Worm (Caenorhabditis elegans) whole organism, young adult: ENCODE data around the gene nspd-9.

ENCODE experiments used
- B0035.1 ChIP-seq: sonication (generic microtip); optimal IDR thresholded peaks from 2 replicates; lab custom pipeline; 2016; ENCODE audit warnings: missing genetic modification characterization, mild to moderate bottlenecking, missing compliant biosample characterization, missing genotype, missing genetic modification reagents
- C06A6.2 ChIP-seq: fragments of 200-800 bp; sonication (Bioruptor generic); conservative IDR thresholded peaks from 2 replicates; pipeline ENCODE4 v1.3.6; 2022; ENCODE audit warnings: missing genetic modification characterization, missing compliant biosample characterization
- F55B11.4 ChIP-seq: sonication (generic microtip); optimal IDR thresholded peaks from 2 replicates; lab custom pipeline; 2016; ENCODE audit warnings: missing compliant biosample characterization, missing genetic modification characterization, borderline replicate concordance; ENCODE audit not compliant: insufficient read depth
- F57A8.1 ChIP-seq: fragments of 200-800 bp; sonication (Bioruptor generic); optimal IDR thresholded peaks from 2 replicates; lab custom pipeline; 2018; ENCODE audit warnings: mild to moderate bottlenecking, missing genetic modification characterization, moderate library complexity, missing compliant biosample characterization
- K11D2.4 ChIP-seq: fragments of 200-800 bp; sonication (Bioruptor generic); IDR thresholded peaks from 2 replicates; pipeline ENCODE4 v1.3.6; 2022; ENCODE audit warnings: missing genetic modification reagents, missing genetic modification characterization, missing compliant biosample characterization
- Y53G8AR.9 ChIP-seq: fragments of 200-800 bp; sonication (Bioruptor generic); conservative IDR thresholded peaks from 2 replicates; pipeline ENCODE4 v1.3.6; 2022; ENCODE audit warnings: missing genetic modification reagents, missing genetic modification characterization, missing compliant biosample characterization
- Y67H2A.10 ChIP-seq: fragments of 200-800 bp; sonication (Bioruptor generic); conservative IDR thresholded peaks from 2 replicates; pipeline ENCODE4 v1.3.6; 2022; ENCODE audit warnings: missing genetic modification reagents, missing genetic modification characterization, missing compliant biosample characterization
- ZK185.1 ChIP-seq: sonication (generic microtip); optimal IDR thresholded peaks from 2 replicates; lab custom pipeline; 2016; ENCODE audit warnings: mild to moderate bottlenecking, missing genetic modification characterization, missing compliant biosample characterization; ENCODE audit not compliant: poor library complexity, severe bottlenecking
- ama-1 ChIP-seq, 3 experiments: fragments of 150-350 bp in 1 of 3; sonication (generic microtip) in 2 of 3; optimal IDR thresholded peaks; 2 replicates each; lab custom pipeline; 2014 to 2018; ENCODE audit warnings: missing biosample characterization in 2 of 3, missing genetic modification characterization in 2 of 3, missing genetic modification reagents in 2 of 3
- aptf-2 ChIP-seq: fragments of 200-800 bp; sonication (Bioruptor generic); conservative IDR thresholded peaks from 2 replicates; pipeline ENCODE4 v1.3.6; 2022; ENCODE audit warnings: missing genetic modification reagents, missing genetic modification characterization, missing compliant biosample characterization
- attf-3 ChIP-seq: fragments of 200-800 bp; sonication (Bioruptor generic); conservative IDR thresholded peaks from 2 replicates; pipeline ENCODE4 v1.3.6; 2022; ENCODE audit warnings: missing genetic modification reagents, missing genetic modification characterization, missing compliant biosample characterization
- attf-5 ChIP-seq: fragments of 200-800 bp; sonication (Bioruptor generic); optimal IDR thresholded peaks from 2 replicates; lab custom pipeline; 2018; ENCODE audit warnings: mild to moderate bottlenecking, missing genetic modification characterization, missing compliant biosample characterization
- cebp-2 ChIP-seq: fragments of 200-800 bp; sonication (Bioruptor generic); IDR thresholded peaks from 2 replicates; pipeline ENCODE4 v1.3.6; 2022; ENCODE audit warnings: missing genetic modification characterization, missing compliant biosample characterization
- ceh-100 ChIP-seq: fragments of 200-800 bp; sonication (Bioruptor generic); IDR thresholded peaks from 2 replicates; pipeline ENCODE4 v1.3.6; 2022; ENCODE audit warnings: missing genetic modification reagents, missing genetic modification characterization, missing compliant biosample characterization
- ceh-27 ChIP-seq: fragments of 200-800 bp; sonication (Bioruptor generic); optimal IDR thresholded peaks from 2 replicates; lab custom pipeline; 2018; ENCODE audit warnings: mild to moderate bottlenecking, missing genetic modification characterization, moderate library complexity, missing compliant biosample characterization
- ceh-40 ChIP-seq: fragments of 200-800 bp; sonication (Bioruptor generic); IDR thresholded peaks from 2 replicates; pipeline ENCODE4 v1.3.6; 2022; ENCODE audit warnings: missing genetic modification characterization, missing compliant biosample characterization
- ceh-91 ChIP-seq: fragments of 200-800 bp; sonication (Bioruptor generic); IDR thresholded peaks from 2 replicates; pipeline ENCODE4 v1.3.6; 2022; ENCODE audit warnings: missing genetic modification reagents, missing genetic modification characterization, missing compliant biosample characterization
- die-1 ChIP-seq: sonication (generic microtip); optimal IDR thresholded peaks from 2 replicates; lab custom pipeline; 2016; ENCODE audit warnings: missing genotype, mild to moderate bottlenecking, missing genetic modification characterization, missing compliant biosample characterization
- ekl-4 ChIP-seq: fragments of 200-800 bp; sonication (Bioruptor generic); IDR thresholded peaks from 2 replicates; pipeline ENCODE4 v1.3.6; 2022; ENCODE audit warnings: missing genetic modification reagents, missing genetic modification characterization, missing compliant biosample characterization
- ets-4 ChIP-seq: fragments of 200-800 bp; sonication (Bioruptor generic); optimal IDR thresholded peaks from 2 replicates; lab custom pipeline; 2018; ENCODE audit warnings: mild to moderate bottlenecking, missing genetic modification characterization, missing compliant biosample characterization
- hlh-12 ChIP-seq: sonication (generic microtip); optimal IDR thresholded peaks from 2 replicates; lab custom pipeline; 2016; ENCODE audit warnings: missing genetic modification characterization, missing compliant biosample characterization
- hsf-1 ChIP-seq: fragments of 200-800 bp; sonication (Bioruptor generic); IDR thresholded peaks from 2 replicates; pipeline ENCODE4 v1.3.6; 2022; ENCODE audit warnings: missing genetic modification reagents, missing genetic modification characterization, missing compliant biosample characterization
- let-607 ChIP-seq, 2 experiments: fragments of 200-800 bp in 1 of 2; sonication (Bioruptor generic) in 1 of 2; sonication (generic microtip) in 1 of 2; optimal IDR thresholded peaks; 2 replicates each; lab custom pipeline; 2016 to 2018; ENCODE audit warnings: mild to moderate bottlenecking in 2 of 2, missing compliant biosample characterization in 2 of 2, missing genetic modification characterization in 2 of 2, moderate library complexity in 2 of 2, missing genotype in 1 of 2
- lin-26 ChIP-seq: fragments of 200-800 bp; sonication (Bioruptor generic); IDR thresholded peaks from 2 replicates; pipeline ENCODE4 v1.3.6; 2022; ENCODE audit warnings: missing genetic modification reagents, missing genetic modification characterization, missing compliant biosample characterization
- lsy-27 ChIP-seq: sonication (generic microtip); optimal IDR thresholded peaks from 2 replicates; lab custom pipeline; 2017; ENCODE audit warnings: missing genetic modification characterization, mild to moderate bottlenecking, missing compliant biosample characterization, antibody characterized with exemption, missing genotype, borderline replicate concordance; ENCODE audit not compliant: insufficient read depth
- madf-6 ChIP-seq: fragments of 200-800 bp; sonication (Bioruptor generic); IDR thresholded peaks from 2 replicates; pipeline ENCODE4 v1.3.6; 2022; ENCODE audit warnings: missing genetic modification reagents, missing genetic modification characterization, missing compliant biosample characterization
- mcd-1 ChIP-seq: fragments of 200-800 bp; sonication (Bioruptor generic); IDR thresholded peaks from 2 replicates; pipeline ENCODE4 v1.3.6; 2022; ENCODE audit warnings: missing genetic modification reagents, missing genetic modification characterization, missing compliant biosample characterization
- nfyb-1 ChIP-seq: fragments of 200-800 bp; sonication (Bioruptor generic); IDR thresholded peaks from 2 replicates; pipeline ENCODE4 v1.3.6; 2022; ENCODE audit warnings: missing genetic modification reagents, missing genetic modification characterization, missing compliant biosample characterization
- nhr-179 ChIP-seq: sonication (generic microtip); optimal IDR thresholded peaks from 2 replicates; lab custom pipeline; 2016; ENCODE audit warnings: mild to moderate bottlenecking, missing genetic modification characterization, missing compliant biosample characterization
- nhr-27 ChIP-seq: fragments of 200-800 bp; sonication (Bioruptor generic); optimal IDR thresholded peaks from 2 replicates; lab custom pipeline; 2018; ENCODE audit warnings: mild to moderate bottlenecking, missing genetic modification characterization, moderate library complexity, missing compliant biosample characterization
- pha-4 ChIP-seq: fragments of 150-350 bp; sonication (generic microtip); optimal IDR thresholded peaks from 2 replicates; lab custom pipeline; 2014; ENCODE audit warnings: missing biosample characterization, missing genetic modification reagents, missing genetic modification characterization
- rec-8 ChIP-seq, 2 experiments: sonication (generic microtip); optimal IDR thresholded peaks; 2 replicates each; lab custom pipeline; 2016; ENCODE audit warnings: mild to moderate bottlenecking in 2 of 2, missing genetic modification characterization in 2 of 2, missing genetic modification reagents in 2 of 2, missing genotype in 2 of 2, missing biosample characterization in 1 of 2, missing compliant biosample characterization in 1 of 2, moderate library complexity in 1 of 2
- sdz-38 ChIP-seq: sonication (generic microtip); optimal IDR thresholded peaks from 2 replicates; lab custom pipeline; 2016; ENCODE audit warnings: missing genotype, missing genetic modification characterization, missing compliant biosample characterization
- snpc-1.1 ChIP-seq: sonication (generic microtip); optimal IDR thresholded peaks from 2 replicates; lab custom pipeline; 2017; ENCODE audit warnings: missing genetic modification characterization, mild to moderate bottlenecking, missing compliant biosample characterization, antibody characterized with exemption, moderate library complexity, missing genotype, missing genetic modification reagents; ENCODE audit not compliant: insufficient read depth
- zfh-2 ChIP-seq: fragments of 200-800 bp; sonication (Bioruptor generic); conservative IDR thresholded peaks from 2 replicates; pipeline ENCODE4 v1.3.6; 2022; ENCODE audit warnings: missing genetic modification reagents, missing genetic modification characterization, missing compliant biosample characterization
- ztf-25 ChIP-seq: fragments of 200-800 bp; sonication (Bioruptor generic); IDR thresholded peaks from 2 replicates; pipeline ENCODE4 v1.3.6; 2022; ENCODE audit warnings: missing genetic modification reagents, missing genetic modification characterization, missing compliant biosample characterization
- ztf-28 ChIP-seq: fragments of 200-800 bp; sonication (Bioruptor generic); IDR thresholded peaks from 2 replicates; pipeline ENCODE4 v1.3.6; 2022; ENCODE audit warnings: missing genetic modification reagents, missing genetic modification characterization, missing compliant biosample characterization

Gene nspd-9

ce11 chrIII:4874671-4875070 lies 44.6 kb upstream of the nspd-9 start, which contains the start of gene C35D10.12:
Gene C35D10.12, minus strand, starts transcription at chrIII:4874771.
- TF ChIP-seq cebp-2 (GFP tag; lab: Robert Waterston, UW), result no peak
- no peak for TF ChIP-seq let-607 (tag; optimal IDR thresholded peaks at IDR 0.05; lab: Kevin White, UChicago)

- no peak for TF ChIP-seq snpc-1.1 (tag; lab: Kevin White, UChicago)
- TF ChIP-seq nhr-179, result no peak
- TF ChIP-seq F55B11.4 (tag; lab: Kevin White, UChicago), result no peak
- no peak for TF ChIP-seq ekl-4 (GFP tag; lab: Robert Waterston, UW)
- TF ChIP-seq ama-1 (optimal IDR thresholded peaks at IDR 0.05; lab: Kevin White, UChicago), result no peak
- TF ChIP-seq ama-1 (GFP tag; optimal IDR thresholded peaks at IDR 0.05; lab: Kevin White, UChicago), result no peak
- TF ChIP-seq ceh-40 (GFP tag; lab: Robert Waterston, UW), result no peak
- no peak for TF ChIP-seq ztf-25 (GFP tag; lab: Robert Waterston, UW)
- no peak for TF ChIP-seq aptf-2 (GFP tag; lab: Robert Waterston, UW)
- TF ChIP-seq ztf-28 (GFP tag; lab: Robert Waterston, UW), result no peak
- no peak for TF ChIP-seq hsf-1 (GFP tag; lab: Robert Waterston, UW)
- TF ChIP-seq die-1 (tag; lab: Kevin White, UChicago), result no peak
- TF ChIP-seq sdz-38 (tag; lab: Kevin White, UChicago), result no peak
- no peak for TF ChIP-seq Y67H2A.10 (GFP tag; lab: Robert Waterston, UW)
- TF ChIP-seq K11D2.4 (GFP tag; lab: Robert Waterston, UW), result no peak
- TF ChIP-seq ceh-100 (GFP tag; lab: Robert Waterston, UW), result no peak
- no peak for TF ChIP-seq Y53G8AR.9 (GFP tag; lab: Robert Waterston, UW)
- TF ChIP-seq F57A8.1 (GFP tag; lab: Kevin White, UChicago), result no peak
- TF ChIP-seq nhr-27 (tag; lab: Kevin White, UChicago), result no peak
- no peak for TF ChIP-seq mcd-1
Measured at ce11 chrIII:4873395-4873794, 43.3 kb upstream of the nspd-9 start.

ce11 chrIII:4870478-4870877 lies 40.4 kb upstream of the nspd-9 start, which contains the start of gene gipc-1:
Gene gipc-1, plus strand, starts transcription at chrIII:4870778.
- TF ChIP-seq attf-3 (GFP tag; lab: Robert Waterston, UW) (no peak), attf-5 (GFP tag; lab: Kevin White, UChicago) (no peak), ZK185.1 (tag; lab: Kevin White, UChicago) (no peak), pha-4 (no peak), hlh-12 (no peak), lin-26 (GFP tag; lab: Robert Waterston, UW) (no peak), ets-4 (no peak), nfyb-1 (GFP tag; lab: Robert Waterston, UW) (no peak)

DNA sequence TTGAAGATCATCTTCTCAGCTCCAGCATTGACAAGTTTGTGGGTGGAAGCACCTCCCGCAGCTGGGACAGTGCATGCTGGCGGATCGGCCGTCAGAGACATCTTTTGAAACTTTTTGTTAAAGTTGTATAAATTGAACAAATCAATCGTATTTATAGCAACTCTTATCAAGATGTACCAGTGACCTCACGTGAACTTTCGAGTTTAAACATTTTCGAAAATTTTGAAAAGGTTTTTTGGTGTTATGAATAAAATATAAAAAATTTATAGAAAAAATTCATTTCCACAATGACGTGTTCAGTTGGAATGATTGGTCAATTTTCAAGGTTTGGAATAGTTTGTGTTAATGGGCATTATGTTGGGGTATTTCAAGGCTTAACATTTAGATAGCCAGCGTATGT lies 38.5 kb upstream of the nspd-9 start, which contains the start of the genes msd-4 and C35D10.3:
TSS of gene msd-4 (minus strand) at position 101 of the 400 bp plus-strand sequence.
TSS of gene C35D10.3 (plus strand) at position 279 of the 400 bp plus-strand sequence.
- TF ChIP-seq madf-6 (GFP tag; lab: Robert Waterston, UW) (no peak), lsy-27 (tag; lab: Kevin White, UChicago) (no peak), zfh-2 (no peak), ceh-91 (GFP tag; lab: Robert Waterston, UW) (no peak), ceh-27 (GFP tag; lab: Kevin White, UChicago) (no peak), B0035.1 (no peak), rec-8 (tag; optimal IDR thresholded peaks at IDR 0.05; lab: Kevin White, UChicago) (no peak), hlh-12 (no peak), nhr-27 (tag; lab: Kevin White, UChicago) (no peak), C06A6.2 (GFP tag; lab: Robert Waterston, UW) (no peak)
- TF ChIP-seq, all 124 proteins: peak for 0
